Worm (Caenorhabditis elegans) whole organism, mixed stage, embryonic: Measurements from ENCODE around the gene C34D4.4.

Experiments
- M03D4.4 ChIP-seq: sonication (generic microtip); optimal IDR thresholded peaks from 2 replicates; lab custom pipeline; 2017; ENCODE audit warnings: mild to moderate bottlenecking, missing genetic modification characterization, missing compliant biosample characterization
- bed-3 ChIP-seq: fragments of 200-800 bp; sonication (Bioruptor generic); optimal IDR thresholded peaks from 3 replicates; lab custom pipeline; 2018; ENCODE audit warnings: mild to moderate bottlenecking, missing genetic modification characterization, moderate library complexity, missing compliant biosample characterization
- blmp-1 ChIP-seq: fragments of 150-350 bp; optimal IDR thresholded peaks from 2 replicates; lab custom pipeline; 2014; ENCODE audit warnings: missing biosample characterization, missing genetic modification characterization
- ceh-43 ChIP-seq: fragments of 200-800 bp; sonication (Bioruptor generic); optimal IDR thresholded peaks from 2 replicates; lab custom pipeline; 2018; ENCODE audit warnings: mild to moderate bottlenecking, missing genetic modification characterization, moderate library complexity, missing compliant biosample characterization
- ces-1 ChIP-seq: fragments of 150-350 bp; optimal IDR thresholded peaks from 2 replicates; lab custom pipeline; 2014; ENCODE audit warnings: missing biosample characterization, missing genetic modification reagents, missing genetic modification characterization
- cnd-1 ChIP-seq: fragments of 200-800 bp; sonication (Bioruptor generic); optimal IDR thresholded peaks from 2 replicates; lab custom pipeline; 2018; ENCODE audit warnings: mild to moderate bottlenecking, missing genetic modification characterization, missing compliant biosample characterization
- drap-1 ChIP-seq: fragments of 200-800 bp; sonication (Bioruptor generic); optimal IDR thresholded peaks from 3 replicates; lab custom pipeline; 2018; ENCODE audit warnings: mild to moderate bottlenecking, missing genetic modification characterization, missing compliant biosample characterization
- elt-1 ChIP-seq: sonication (generic microtip); optimal IDR thresholded peaks from 2 replicates; lab custom pipeline; 2017; ENCODE audit warnings: missing genetic modification characterization, mild to moderate bottlenecking, missing compliant biosample characterization, antibody characterized with exemption, moderate library complexity, borderline replicate concordance; ENCODE audit not compliant: insufficient read depth
- ham-2 ChIP-seq: fragments of 200-800 bp; sonication (Bioruptor generic); optimal IDR thresholded peaks from 2 replicates; lab custom pipeline; 2018; ENCODE audit warnings: mild to moderate bottlenecking, missing genetic modification characterization, missing compliant biosample characterization
- hlh-1 ChIP-seq: fragments of 150-350 bp; optimal IDR thresholded peaks from 2 replicates; lab custom pipeline; 2014; ENCODE audit warnings: missing biosample characterization, missing genetic modification reagents, missing genetic modification characterization
- lin-13 ChIP-seq: fragments of 150-350 bp; optimal IDR thresholded peaks from 2 replicates; lab custom pipeline; 2014; ENCODE audit warnings: missing biosample characterization, missing genetic modification characterization
- lin-32 ChIP-seq: fragments of 200-800 bp; sonication (Bioruptor generic); optimal IDR thresholded peaks from 2 replicates; lab custom pipeline; 2018; ENCODE audit warnings: mild to moderate bottlenecking, missing genetic modification characterization, missing compliant biosample characterization
- mab-5 ChIP-seq: fragments of 150-350 bp; optimal IDR thresholded peaks from 2 replicates; lab custom pipeline; 2014; ENCODE audit warnings: missing biosample characterization, missing genetic modification characterization
- mep-1 ChIP-seq: fragments of 150-350 bp; optimal IDR thresholded peaks from 2 replicates; lab custom pipeline; 2017; ENCODE audit warnings: missing biosample characterization, missing genetic modification reagents, missing genetic modification characterization, inconsistent platforms
- mls-2 ChIP-seq: sonication (generic microtip); optimal IDR thresholded peaks from 2 replicates; lab custom pipeline; 2016; ENCODE audit warnings: mild to moderate bottlenecking, missing genetic modification characterization, moderate library complexity, missing compliant biosample characterization
- nhr-12 ChIP-seq: fragments of 150-350 bp; optimal IDR thresholded peaks from 2 replicates; lab custom pipeline; 2014; ENCODE audit warnings: missing biosample characterization, missing genetic modification characterization
- nhr-2 ChIP-seq: fragments of 150-350 bp; optimal IDR thresholded peaks from 2 replicates; lab custom pipeline; 2014; ENCODE audit warnings: missing biosample characterization, missing genetic modification characterization
- nhr-237 ChIP-seq: fragments of 150-350 bp; optimal IDR thresholded peaks from 2 replicates; lab custom pipeline; 2014; ENCODE audit warnings: missing biosample characterization, missing genetic modification characterization
- nhr-28 ChIP-seq: fragments of 150-350 bp; optimal IDR thresholded peaks from 2 replicates; lab custom pipeline; 2014; ENCODE audit warnings: missing biosample characterization, missing genetic modification characterization
- nhr-76 ChIP-seq: sonication (generic microtip); optimal IDR thresholded peaks from 2 replicates; lab custom pipeline; 2017; ENCODE audit warnings: missing biosample characterization, missing genetic modification characterization
- pha-4 ChIP-seq: fragments of 150-350 bp; optimal IDR thresholded peaks from 2 replicates; lab custom pipeline; 2018; ENCODE audit warnings: missing biosample characterization, missing genetic modification reagents, missing genetic modification characterization
- sptf-1 ChIP-seq: sonication (generic microtip); optimal IDR thresholded peaks from 2 replicates; lab custom pipeline; 2017; ENCODE audit warnings: mild to moderate bottlenecking, missing genetic modification characterization, moderate library complexity, missing compliant biosample characterization
- tbx-8 ChIP-seq: fragments of 200-800 bp; sonication (Bioruptor generic); optimal IDR thresholded peaks from 2 replicates; lab custom pipeline; 2018; ENCODE audit warnings: mild to moderate bottlenecking, missing genetic modification characterization, moderate library complexity, missing compliant biosample characterization
- unc-120 ChIP-seq: sonication (generic microtip); optimal IDR thresholded peaks from 2 replicates; lab custom pipeline; 2017; ENCODE audit warnings: missing genetic modification characterization, missing compliant biosample characterization; ENCODE audit not compliant: poor library complexity, severe bottlenecking
- unc-39 ChIP-seq: fragments of 150-350 bp; optimal IDR thresholded peaks from 2 replicates; lab custom pipeline; 2014; ENCODE audit warnings: missing biosample characterization, missing genetic modification characterization
- unc-62 ChIP-seq: fragments of 150-350 bp; optimal IDR thresholded peaks from 2 replicates; lab custom pipeline; 2014; ENCODE audit warnings: missing biosample characterization, missing genetic modification reagents, missing genetic modification characterization
- zip-8 ChIP-seq: fragments of 150-350 bp; optimal IDR thresholded peaks from 2 replicates; lab custom pipeline; 2014; ENCODE audit warnings: missing biosample characterization, missing genetic modification characterization
- ztf-11 ChIP-seq: fragments of 150-350 bp; optimal IDR thresholded peaks from 2 replicates; lab custom pipeline; 2014; ENCODE audit warnings: missing biosample characterization, missing genetic modification characterization

The C34D4.4 gene

ce11 chrIV:7184597-7184996, 35.4 kb downstream of the C34D4.4 start, which contains the start of gene clec-179:
Gene clec-179, minus strand, starts transcription at chrIV:7184697.
- no peak for TF ChIP-seq mls-2 (tag; lab: Kevin White, UChicago)
- no peak for TF ChIP-seq unc-120 (tag; lab: Kevin White, UChicago)
- no peak for TF ChIP-seq zip-8 (tag; lab: Kevin White, UChicago)
- no peak for TF ChIP-seq nhr-2
- TF ChIP-seq mab-5 (tag; lab: Kevin White, UChicago): no peak
- no peak for TF ChIP-seq mep-1
- no peak for TF ChIP-seq nhr-76

ce11 chrIV:7186756-7187155, 37.6 kb downstream of the C34D4.4 start, which contains the start of gene str-249:
Gene str-249, minus strand, starts transcription at chrIV:7186856.
- TF ChIP-seq zip-8 (tag; lab: Kevin White, UChicago) (no peak), ham-2 (GFP tag; lab: Kevin White, UChicago) (no peak), nhr-12 (no peak), ztf-11 (no peak), tbx-8 (no peak), lin-32 (GFP tag; lab: Kevin White, UChicago) (no peak), mep-1 (no peak), lin-13 (tag; lab: Kevin White, UChicago) (no peak), ceh-43 (GFP tag; lab: Kevin White, UChicago) (no peak), cnd-1 (tag; lab: Kevin White, UChicago) (no peak), sptf-1 (no peak), M03D4.4 (tag; lab: Kevin White, UChicago) (no peak), drap-1 (GFP tag; lab: Kevin White, UChicago) (no peak), blmp-1 (no peak), unc-120 (tag; lab: Kevin White, UChicago) (no peak), mab-5 (tag; lab: Kevin White, UChicago) (no peak), hlh-1 (tag; lab: Kevin White, UChicago) (no peak), nhr-2 (no peak), nhr-28 (tag; lab: Kevin White, UChicago) (no peak), nhr-76 (no peak)

DNA sequence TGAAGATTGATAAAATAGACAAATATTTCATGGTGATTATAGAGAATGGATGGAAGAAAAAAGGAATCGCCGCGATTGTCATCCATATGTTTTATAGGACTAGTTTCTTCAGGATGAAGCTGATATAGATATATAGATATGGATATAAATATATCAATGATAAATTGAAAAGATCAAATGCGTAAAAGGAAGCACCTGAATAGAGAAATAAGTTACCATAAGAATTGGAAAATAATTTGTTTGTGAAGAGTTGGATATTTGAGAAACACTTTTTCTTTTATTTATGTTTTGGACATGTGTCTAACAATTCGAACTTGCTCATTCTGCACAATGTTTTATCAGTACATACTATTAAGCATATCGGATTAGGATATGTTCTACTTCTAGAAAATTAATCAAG, 38.9 kb downstream of the C34D4.4 start, which contains the start of gene C42D4.13:
Gene C42D4.13 (minus strand): TSS at position 101 of the 400 bp plus-strand sequence.
- no peak for TF ChIP-seq unc-39
- TF ChIP-seq bed-3: no peak
- TF ChIP-seq drap-1 (GFP tag; lab: Kevin White, UChicago): no peak
- no peak for TF ChIP-seq ztf-11
- TF ChIP-seq unc-62 (GFP tag; lab: Kevin White, UChicago): no peak
- TF ChIP-seq nhr-28 (tag; lab: Kevin White, UChicago): no peak
- no peak for TF ChIP-seq mls-2 (tag; lab: Kevin White, UChicago)
- TF ChIP-seq tbx-8: no peak
- TF ChIP-seq nhr-76: no peak
- no peak for TF ChIP-seq lin-13 (tag; lab: Kevin White, UChicago)
- TF ChIP-seq elt-1: no peak
- TF ChIP-seq nhr-237 (tag; lab: Kevin White, UChicago): no peak
- no peak for TF ChIP-seq ces-1 (GFP tag; lab: Kevin White, UChicago)
- no peak for TF ChIP-seq unc-120 (tag; lab: Kevin White, UChicago)
- no peak for TF ChIP-seq M03D4.4 (tag; lab: Kevin White, UChicago)

DNA sequence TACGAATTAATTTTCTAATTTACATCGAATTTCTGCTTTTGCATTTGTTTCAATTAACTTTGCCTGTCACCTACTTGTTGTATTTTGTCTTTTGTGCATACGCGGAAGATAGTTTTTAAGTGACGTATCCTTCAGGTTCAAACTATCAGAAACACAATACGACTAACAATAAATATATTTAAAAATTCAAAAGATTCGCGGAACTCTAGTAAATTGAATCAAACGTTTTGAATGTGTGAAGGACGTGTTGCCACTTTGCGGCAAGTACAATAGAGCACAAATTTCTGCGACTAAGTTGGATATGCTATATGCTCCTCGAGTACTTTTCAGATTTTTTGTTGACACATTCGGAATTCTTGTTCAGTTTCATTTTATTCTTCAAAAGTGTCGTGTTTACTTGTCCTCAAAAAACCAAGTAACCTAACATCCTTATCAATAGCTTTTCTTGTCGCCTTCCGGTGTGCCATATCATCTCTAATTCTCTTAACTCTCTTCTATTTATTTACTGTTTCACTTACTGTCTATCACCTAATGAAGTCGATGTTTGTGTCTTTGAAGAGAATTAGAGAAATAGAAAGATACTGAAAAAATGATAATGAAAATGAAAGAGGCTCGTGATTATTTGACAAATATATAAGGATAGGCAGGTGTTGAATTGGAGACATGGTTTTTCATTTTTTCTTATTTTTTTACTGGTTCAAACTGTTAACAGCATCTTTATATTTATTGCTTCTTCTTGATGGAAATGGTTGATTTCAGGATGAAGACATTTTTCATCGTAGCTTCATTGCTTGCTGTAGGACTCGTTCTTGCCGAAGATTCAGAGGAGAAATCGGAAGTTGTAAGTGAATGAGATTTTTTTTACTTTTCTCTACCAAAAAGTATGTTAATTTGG, 39.6 kb downstream of the C34D4.4 start, which contains the start of gene srlf-7:
Gene srlf-7 (plus strand): TSS at position 760 of the 895 bp plus-strand sequence.
- TF ChIP-seq nhr-237 (tag; lab: Kevin White, UChicago) (no peak), elt-1 (no peak), ces-1 (GFP tag; lab: Kevin White, UChicago) (peak; percentile 69), ceh-43 (GFP tag; lab: Kevin White, UChicago) (no peak)

- TF ChIP-seq ces-1 (GFP tag; lab: Kevin White, UChicago) (no peak), nhr-12 (no peak), bed-3 (no peak), lin-32 (GFP tag; lab: Kevin White, UChicago) (no peak), mep-1 (no peak), pha-4 (no peak)
Measured at ce11 chrIV:7190409-7190808, 41.2 kb downstream of the C34D4.4 start.
